Worm (Caenorhabditis elegans) whole organism, L3 larva: Measurements from ENCODE around the gene ctf-4.

Experiments
- aly-2 ChIP-seq: fragments of 150-350 bp; optimal IDR thresholded peaks from 2 replicates; lab custom pipeline; 2014; ENCODE audit warnings: missing biosample characterization, missing genetic modification characterization
- egl-27 ChIP-seq: sonication (generic microtip); optimal IDR thresholded peaks from 4 replicates; lab custom pipeline; 2017; ENCODE audit warnings: missing biosample characterization, missing genetic modification reagents, missing genetic modification characterization
- elt-2 ChIP-seq: sonication (generic microtip); optimal IDR thresholded peaks from 2 replicates; lab custom pipeline; 2016; ENCODE audit warnings: missing genetic modification reagents, mild to moderate bottlenecking, missing genetic modification characterization, missing compliant biosample characterization
- mdl-1 ChIP-seq: fragments of 150-350 bp; optimal IDR thresholded peaks from 2 replicates; lab custom pipeline; 2014; ENCODE audit warnings: missing biosample characterization, missing genetic modification characterization
- nhr-237 ChIP-seq: fragments of 150-350 bp; optimal IDR thresholded peaks from 2 replicates; lab custom pipeline; 2014; ENCODE audit warnings: missing biosample characterization, missing genetic modification characterization
- nhr-28 ChIP-seq: fragments of 150-350 bp; optimal IDR thresholded peaks from 2 replicates; lab custom pipeline; 2014; ENCODE audit warnings: missing biosample characterization, missing genetic modification characterization
- nhr-77 ChIP-seq: fragments of 150-350 bp; optimal IDR thresholded peaks from 2 replicates; lab custom pipeline; 2014; ENCODE audit warnings: missing biosample characterization, missing genetic modification characterization
- snpc-4 ChIP-seq: fragments of 150-350 bp; optimal IDR thresholded peaks from 2 replicates; lab custom pipeline; 2014; ENCODE audit warnings: missing biosample characterization, missing genetic modification characterization
- unc-62 ChIP-seq: fragments of 150-350 bp; sonication (generic microtip); optimal IDR thresholded peaks from 4 replicates; lab custom pipeline; 2014; ENCODE audit warnings: missing biosample characterization, missing genetic modification reagents, missing genetic modification characterization

- TF ChIP-seq elt-2 (no peak), aly-2 (tag; lab: Kevin White, UChicago) (no peak), snpc-4 (no peak), mdl-1 (tag; lab: Kevin White, UChicago) (no peak), nhr-28 (tag; lab: Kevin White, UChicago) (no peak), egl-27 (tag; lab: Kevin White, UChicago) (no peak), nhr-77 (tag; lab: Kevin White, UChicago) (no peak), unc-62 (GFP tag; lab: Kevin White, UChicago) (no peak), nhr-237 (tag; lab: Kevin White, UChicago) (no peak)
Measured at ce11 chrV:10939990-10940570, 25.3 kb downstream of the ctf-4 start.
